Worm (Caenorhabditis elegans): ENCODE data around the gene gon-1.

- TF ChIP-seq ceh-40 (GFP tag; IDR thresholded peaks at IDR 0.05) (no peak), unc-62 (GFP tag; optimal IDR thresholded peaks at IDR 0.05) (no peak), lin-54 (GFP tag; optimal IDR thresholded peaks at IDR 0.05) (no peak), snpc-4 (GFP tag; optimal IDR thresholded peaks at IDR 0.05) (no peak), snpc-4 (tag; optimal IDR thresholded peaks at IDR 0.05) (no peak), rec-8 (tag; optimal IDR thresholded peaks at IDR 0.05) (no peak), cebp-2 (GFP tag; IDR thresholded peaks at IDR 0.05) (no peak), madf-6 (GFP tag; IDR thresholded peaks at IDR 0.05) (no peak), ama-1 (optimal IDR thresholded peaks at IDR 0.05) (no peak), ama-1 (GFP tag; optimal IDR thresholded peaks at IDR 0.05) (no peak), ets-4 (GFP tag; optimal IDR thresholded peaks at IDR 0.05) (no peak), nhr-27 (tag; optimal IDR thresholded peaks at IDR 0.05) (no peak), ztf-26 (tag; optimal IDR thresholded peaks at IDR 0.05) (no peak), hlh-12 (tag; optimal IDR thresholded peaks at IDR 0.05) (no peak)
Measured at ce11 chrIV:9944279-9944678, 9.0 kb downstream of the gon-1 start.
